Worm (Caenorhabditis elegans) whole organism, L4/young adult: ENCODE results near the gene str-88.

Experiments
- W03F9.2 ChIP-seq: fragments of 150-350 bp; optimal IDR thresholded peaks from 2 replicates; lab custom pipeline; 2014; ENCODE audit warnings: missing biosample characterization, missing genetic modification characterization
- dao-5 ChIP-seq: sonication (generic microtip); optimal IDR thresholded peaks from 2 replicates; lab custom pipeline; 2016; ENCODE audit warnings: missing genotype, missing genetic modification characterization, moderate library complexity, missing compliant biosample characterization
- him-1 ChIP-seq: sonication (generic microtip); optimal IDR thresholded peaks from 2 replicates; lab custom pipeline; 2016; ENCODE audit warnings: missing genotype, missing genetic modification reagents, missing genetic modification characterization, missing compliant biosample characterization

DNA sequence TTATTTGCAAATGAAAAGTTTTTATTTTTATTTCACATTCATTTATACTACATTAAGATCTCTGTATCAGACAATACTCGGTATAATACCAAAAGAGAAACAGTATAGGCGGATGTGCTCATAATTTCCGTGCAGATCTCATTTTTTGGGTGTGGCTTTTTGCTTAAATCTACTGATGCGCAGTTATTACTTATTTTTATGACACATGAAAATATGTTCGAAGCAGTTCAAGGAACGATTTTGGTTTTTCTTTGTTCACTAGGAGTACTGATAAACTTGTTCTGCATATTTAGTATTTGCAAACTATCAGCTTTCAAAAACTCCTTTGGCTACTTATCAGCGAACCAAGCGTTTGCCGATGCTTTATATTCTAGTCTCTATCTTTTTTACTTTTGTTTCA is 31.3 kb downstream of the str-88 start, which contains the start of gene srx-58:
- TF ChIP-seq him-1 (tag; lab: Kevin White, UChicago) (no peak), dao-5 (tag; lab: Kevin White, UChicago) (no peak), W03F9.2 (no peak)
